Fruit fly (Drosophila melanogaster): ENCODE data around the gene Mst27D.

The Mst27D gene

DNA sequence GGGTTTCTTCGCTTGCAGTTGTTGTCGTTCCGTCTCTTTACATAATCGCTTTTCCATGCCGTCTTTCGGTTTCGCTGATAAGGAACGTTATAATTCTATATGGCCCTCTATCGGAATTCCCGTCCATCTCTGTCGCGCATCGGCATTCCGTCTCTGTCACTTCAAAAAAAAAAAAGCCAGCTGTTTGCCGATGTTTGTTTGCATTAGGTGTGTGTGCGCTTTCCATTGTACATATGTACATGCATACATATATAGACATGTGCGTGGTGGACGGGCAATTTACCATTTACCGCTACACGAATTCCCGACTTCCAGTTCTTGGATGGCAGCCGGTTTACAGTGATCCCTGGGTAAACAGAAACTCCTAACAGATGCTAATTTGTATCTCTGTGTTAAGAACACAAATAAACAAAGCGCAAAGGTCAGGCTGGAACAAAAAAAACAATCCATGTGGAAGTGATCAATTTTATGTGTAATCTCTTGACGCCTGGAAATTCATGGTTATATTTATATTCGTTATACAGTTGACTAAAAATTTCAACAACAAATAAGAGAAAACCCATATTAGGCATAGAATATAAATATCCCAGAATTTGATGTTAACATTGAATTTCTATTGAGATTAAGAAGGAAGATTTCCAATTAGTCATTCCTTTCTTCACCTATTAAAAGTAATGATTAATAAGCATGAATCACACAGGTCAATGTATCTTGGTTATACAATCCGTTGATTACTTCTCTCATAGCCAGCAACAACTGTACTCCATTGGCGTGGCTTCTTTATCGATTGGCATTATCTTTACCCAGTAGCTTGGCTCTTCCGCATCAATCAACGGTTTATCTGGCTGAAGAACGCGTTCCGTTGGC, 17.4 kb downstream of the Mst27D start (continued):
- TF ChIP-seq pb (GFP tag; optimal IDR thresholded peaks at IDR 0.05) (no peak), row (GFP tag; IDR thresholded peaks at IDR 0.05) (peak; percentile 42), zfh1 (GFP tag; IDR thresholded peaks at IDR 0.05) (peak; percentile 63; the same call in 1 of the 3 replicates), lov (optimal IDR thresholded peaks at IDR 0.05) (no peak), lov (GFP tag; IDR thresholded peaks at IDR 0.05) (peak; percentile 81; the same call in 1 of the 3 replicates), schlank (tag; optimal IDR thresholded peaks at IDR 0.05) (no peak), CG6813 (GFP tag; optimal IDR thresholded peaks at IDR 0.05) (peak; percentile 9), Lim3 (GFP tag; IDR thresholded peaks at IDR 0.05) (no peak), hbn (GFP tag; IDR thresholded peaks at IDR 0.05; ENCODE audit: partially characterized antibody) (no peak), cato (GFP tag; optimal IDR thresholded peaks at IDR 0.05; ENCODE audit: borderline replicate concordance) (no peak), unpg (GFP tag; optimal IDR thresholded peaks at IDR 0.05) (peak; percentile 21), emc (GFP tag; optimal IDR thresholded peaks at IDR 0.05) (no peak), Hsf (GFP tag; optimal IDR thresholded peaks at IDR 0.05) (no peak), CG11695 (GFP tag; IDR thresholded peaks at IDR 0.05) (no peak), CG16815 (GFP tag; optimal IDR thresholded peaks at IDR 0.05) (no peak), CG10462 (GFP tag; optimal IDR thresholded peaks at IDR 0.05) (peak; percentile 40), Jarid2 (GFP tag; optimal IDR thresholded peaks at IDR 0.05) (no peak), inv (GFP tag; IDR thresholded peaks at IDR 0.05; ENCODE audit: partially characterized antibody) (no peak), unc-4 (GFP tag; IDR thresholded peaks at IDR 0.05; ENCODE audit: partially characterized antibody) (no peak), CG18599 (GFP tag; optimal IDR thresholded peaks at IDR 0.05) (peak; percentile 27), jumu (GFP tag; optimal IDR thresholded peaks at IDR 0.05) (no peak), shn (GFP tag; optimal IDR thresholded peaks at IDR 0.05) (no peak), CG14014 (GFP tag; IDR thresholded peaks at IDR 0.05) (no peak), al (GFP tag; IDR thresholded peaks at IDR 0.05) (no peak), grau (tag; optimal IDR thresholded peaks at IDR 0.05) (peak; percentile 85), CG10274 (GFP tag; optimal IDR thresholded peaks at IDR 0.05) (no peak), CG2678 (tag; optimal IDR thresholded peaks at IDR 0.05) (peak; percentile 45), phol (tag; optimal IDR thresholded peaks at IDR 0.05) (peak; percentile 36), trem (tag; optimal IDR thresholded peaks at IDR 0.05) (no peak), hth (optimal IDR thresholded peaks at IDR 0.05) (no peak), Sox102F (GFP tag; optimal IDR thresholded peaks at IDR 0.05) (peak; percentile 5), CG10431 (GFP tag; optimal IDR thresholded peaks at IDR 0.05) (peak; percentile 58), pita (GFP tag; optimal IDR thresholded peaks at IDR 0.05) (no peak), CG10147 (GFP tag; optimal IDR thresholded peaks at IDR 0.05) (no peak), CG3838 (GFP tag; optimal IDR thresholded peaks at IDR 0.05) (peak; percentile 76), hkb (optimal IDR thresholded peaks at IDR 0.05) (no peak), hkb (GFP tag; IDR thresholded peaks at IDR 0.05) (peak; percentile 52; the same call in 1 of the 2 replicates), Mad (GFP tag; optimal IDR thresholded peaks at IDR 0.05) (no peak), CG3847 (GFP tag; IDR thresholded peaks at IDR 0.05) (no peak), gem (tag; optimal IDR thresholded peaks at IDR 0.05) (peak; percentile 34), ap (GFP tag; IDR thresholded peaks at IDR 0.05) (no peak), sr (GFP tag; IDR thresholded peaks at IDR 0.05) (peak; percentile 46; the same call in 1 of the 3 replicates), onecut (GFP tag; IDR thresholded peaks at IDR 0.05) (peak; percentile 71), Hr39 (optimal IDR thresholded peaks at IDR 0.05) (no peak), ken (GFP tag; IDR thresholded peaks at IDR 0.05) (peak; percentile 52; the same call in 2 of the 3 replicates), twi (tag; optimal IDR thresholded peaks at IDR 0.05) (peak; percentile 89), CG8478 (optimal IDR thresholded peaks at IDR 0.05) (no peak), CG6765 (GFP tag; optimal IDR thresholded peaks at IDR 0.05) (no peak), CG10366 (GFP tag; IDR thresholded peaks at IDR 0.05) (no peak), ac (GFP tag; optimal IDR thresholded peaks at IDR 0.05) (peak; percentile 83), cas (GFP tag; IDR thresholded peaks at IDR 0.05) (no peak)

Data from whole organism, embryonic.